Fruit fly (Drosophila melanogaster): ENCODE data around the gene Lgr1.

Gene Lgr1

DNA sequence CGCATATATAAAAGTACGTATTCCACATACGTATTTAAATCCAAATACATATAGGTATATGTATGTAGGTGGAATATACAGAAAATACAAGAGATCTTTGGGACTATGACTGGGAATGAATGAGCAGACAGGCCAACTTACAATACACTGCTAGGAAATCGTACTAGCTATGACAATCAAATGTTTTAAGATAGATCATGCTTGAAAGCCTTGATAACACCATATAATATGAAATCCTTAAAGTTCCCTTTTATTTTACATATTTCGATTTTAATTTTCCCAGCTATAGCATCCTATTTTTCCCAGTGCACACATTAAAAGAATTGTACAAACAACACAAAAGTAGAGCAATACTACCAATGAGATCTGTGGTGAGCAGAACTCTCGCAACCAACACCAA, 55.8 kb downstream of the Lgr1 start (continued):
- TF ChIP-seq CG6276 (GFP tag; optimal IDR thresholded peaks at IDR 0.05) (peak; percentile 75), CG11762 (GFP tag; optimal IDR thresholded peaks at IDR 0.05; ENCODE audit: insufficient read depth) (peak; percentile 24), CG9139 (GFP tag; optimal IDR thresholded peaks at IDR 0.05) (no peak), fd85E (GFP tag; optimal IDR thresholded peaks at IDR 0.05) (no peak), fd59A (GFP tag; optimal IDR thresholded peaks at IDR 0.05) (no peak), eg (GFP tag; IDR thresholded peaks at IDR 0.05) (peak; percentile 90), CG8319 (GFP tag; optimal IDR thresholded peaks at IDR 0.05) (peak; percentile 35), salr (GFP tag; optimal IDR thresholded peaks at IDR 0.05) (peak in 1 of 2 experiments; percentile 38), Lpt (GFP tag; optimal IDR thresholded peaks at IDR 0.05) (peak; percentile 49), Hr4 (GFP tag; optimal IDR thresholded peaks at IDR 0.05) (peak; percentile 71), CG10631 (GFP tag; optimal IDR thresholded peaks at IDR 0.05) (peak; percentile 56), CG7368 (GFP tag; optimal IDR thresholded peaks at IDR 0.05) (no peak), CG6792 (GFP tag; optimal IDR thresholded peaks at IDR 0.05) (peak; percentile 34), OdsH (GFP tag; optimal IDR thresholded peaks at IDR 0.05) (peak; percentile 32), esn (GFP tag; optimal IDR thresholded peaks at IDR 0.05) (no peak), CG31627 (GFP tag; optimal IDR thresholded peaks at IDR 0.05) (peak; percentile 22), CG8632 (GFP tag; optimal IDR thresholded peaks at IDR 0.05) (no peak), CG11294 (GFP tag; IDR thresholded peaks at IDR 0.05) (peak; percentile 70), svp (GFP tag) (peak; percentile 61), topi (GFP tag; optimal IDR thresholded peaks at IDR 0.05) (peak; percentile 37), achi (GFP tag; optimal IDR thresholded peaks at IDR 0.05) (peak; percentile 42), CG8119 (GFP tag; IDR thresholded peaks at IDR 0.05) (peak; percentile 65), fkh (GFP tag; optimal IDR thresholded peaks at IDR 0.05) (peak; percentile 29), lz (GFP tag; optimal IDR thresholded peaks at IDR 0.05) (peak; percentile 16), CG6854 (GFP tag; optimal IDR thresholded peaks at IDR 0.05) (no peak), ss (GFP tag; optimal IDR thresholded peaks at IDR 0.05) (peak in 1 of 2 experiments; percentile 23), CG16779 (tag; optimal IDR thresholded peaks at IDR 0.05) (no peak), CG3919 (GFP tag; optimal IDR thresholded peaks at IDR 0.05) (peak; percentile 54)
